Fruit fly (Drosophila melanogaster): ENCODE results near the gene CG31373.

DNA sequence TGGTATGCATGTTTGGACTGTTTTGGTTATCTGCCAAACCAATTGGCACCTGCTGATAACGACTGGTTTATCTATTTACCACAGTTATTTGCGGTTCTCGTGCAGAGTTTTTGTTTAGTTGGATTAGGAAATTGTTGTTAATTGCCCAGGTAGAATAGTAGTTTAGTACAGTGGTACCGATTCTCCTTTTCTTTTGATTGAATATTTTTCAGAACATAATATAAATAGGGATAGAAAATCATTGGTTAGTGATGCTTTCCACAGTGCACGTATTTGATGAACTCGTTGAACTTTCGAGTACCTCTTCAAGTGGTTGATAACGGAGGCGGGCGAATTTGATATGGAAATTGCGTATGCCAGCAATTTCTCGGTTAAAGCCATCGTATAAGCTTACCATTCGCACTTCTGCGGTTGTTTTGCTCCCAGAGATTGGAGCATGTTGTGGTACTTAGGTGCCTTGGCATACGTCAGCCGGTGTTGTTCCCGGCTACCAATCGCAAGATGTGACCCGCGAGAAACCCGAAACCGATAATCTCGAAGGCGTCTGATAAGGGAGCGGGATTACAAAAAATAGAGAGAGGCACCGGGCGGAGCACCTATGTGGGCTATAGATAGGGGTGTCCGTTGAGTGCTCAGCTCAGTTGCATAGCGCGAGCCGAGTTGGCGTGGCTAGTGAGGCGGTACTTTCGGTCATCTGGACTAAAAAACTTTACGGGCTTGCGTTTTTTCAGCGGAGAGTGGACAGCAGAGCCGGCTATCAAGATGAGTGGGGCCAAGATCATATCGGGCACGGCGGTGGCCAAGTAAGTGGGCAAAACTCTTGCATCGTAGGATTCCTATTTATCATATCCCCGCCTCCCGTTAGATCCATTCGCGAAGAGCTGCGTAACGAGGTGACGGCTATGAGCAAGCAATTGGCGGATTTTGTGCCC is 9.9 kb downstream of the CG31373 start:
- no peak for TF ChIP-seq dmrt93B (GFP tag; optimal IDR thresholded peaks at IDR 0.05)
- no peak for TF ChIP-seq sv (GFP tag; optimal IDR thresholded peaks at IDR 0.05)
- TF ChIP-seq brk (GFP tag; optimal IDR thresholded peaks at IDR 0.05): no peak
- no peak for TF ChIP-seq Myc (optimal IDR thresholded peaks at IDR 0.05)
- no peak for TF ChIP-seq pan (optimal IDR thresholded peaks at IDR 0.05)
- TF ChIP-seq lola (GFP tag; optimal IDR thresholded peaks at IDR 0.05): no peak
- no peak for TF ChIP-seq Abd-B (GFP tag; optimal IDR thresholded peaks at IDR 0.05)
- no peak for TF ChIP-seq Rel (GFP tag; optimal IDR thresholded peaks at IDR 0.05)
- TF ChIP-seq Rel (tag; optimal IDR thresholded peaks at IDR 0.05): peak; percentile 95
- TF ChIP-seq Sp1 (GFP tag; optimal IDR thresholded peaks at IDR 0.05): no peak
- no peak for TF ChIP-seq psq (GFP tag; optimal IDR thresholded peaks at IDR 0.05)
- no peak for TF ChIP-seq N (GFP tag; optimal IDR thresholded peaks at IDR 0.05)
- no peak for TF ChIP-seq sage (GFP tag; optimal IDR thresholded peaks at IDR 0.05)
- no peak for TF ChIP-seq Mio (GFP tag; optimal IDR thresholded peaks at IDR 0.05)

All from whole organism, wandering third instar larva.